Worm (Caenorhabditis elegans): ENCODE measurements around the gene Y40B10A.5.

ce11 chrV:2067985-2068499, 22.2 kb upstream of the Y40B10A.5 start, which contains the start of gene lbp-9:
- no peak for TF ChIP-seq nhr-11 (tag; optimal IDR thresholded peaks at IDR 0.05)
- peak; percentile 34 for TF ChIP-seq fos-1 (tag; optimal IDR thresholded peaks at IDR 0.05)
- no peak for TF ChIP-seq ceh-82 (tag; optimal IDR thresholded peaks at IDR 0.05)
- no peak for TF ChIP-seq alr-1 (tag; optimal IDR thresholded peaks at IDR 0.05)
- TF ChIP-seq ama-1 (optimal IDR thresholded peaks at IDR 0.05) = no peak
- TF ChIP-seq gmeb-1 (tag; optimal IDR thresholded peaks at IDR 0.05) = peak; percentile 26
- TF ChIP-seq snpc-4 (tag; optimal IDR thresholded peaks at IDR 0.05) = no peak
- TF ChIP-seq skn-1 (tag; optimal IDR thresholded peaks at IDR 0.05) = no peak
- no peak for TF ChIP-seq zag-1 (tag; optimal IDR thresholded peaks at IDR 0.05)
- TF ChIP-seq aly-2 (tag; optimal IDR thresholded peaks at IDR 0.05) = no peak

Measured in whole organism, L2 larva.